Worm (Caenorhabditis elegans) whole organism, early embryonic: Measurements from ENCODE around the gene T16G1.3.

ENCODE experiments used
- B0310.2 ChIP-seq: sonication (generic microtip); optimal IDR thresholded peaks from 2 replicates; lab custom pipeline; 2016; ENCODE audit warnings: mild to moderate bottlenecking, missing genetic modification characterization, missing compliant biosample characterization
- F13C5.2 ChIP-seq: sonication (generic microtip); optimal IDR thresholded peaks from 2 replicates; lab custom pipeline; 2017; ENCODE audit warnings: mild to moderate bottlenecking, missing genetic modification characterization, inconsistent platforms, missing compliant biosample characterization
- aly-1 ChIP-seq: sonication (generic microtip); optimal IDR thresholded peaks from 2 replicates; lab custom pipeline; 2016; ENCODE audit warnings: missing genetic modification characterization, missing compliant biosample characterization
- ama-1 ChIP-seq: fragments of 150-350 bp; optimal IDR thresholded peaks from 2 replicates; lab custom pipeline; 2014
- ceh-13 ChIP-seq: fragments of 200-800 bp; sonication (Bioruptor generic); optimal IDR thresholded peaks from 2 replicates; lab custom pipeline; 2018; ENCODE audit warnings: mild to moderate bottlenecking, missing genetic modification characterization, missing compliant biosample characterization
- ceh-36 ChIP-seq: sonication (generic microtip); optimal IDR thresholded peaks from 2 replicates; lab custom pipeline; 2016; ENCODE audit warnings: missing genetic modification characterization, inconsistent platforms, missing compliant biosample characterization
- ets-7 ChIP-seq: sonication (generic microtip); optimal IDR thresholded peaks from 2 replicates; lab custom pipeline; 2016; ENCODE audit warnings: missing genotype, missing genetic modification characterization, missing compliant biosample characterization
- flt-1 ChIP-seq: fragments of 200-800 bp; sonication (Bioruptor generic); IDR thresholded peaks from 2 replicates; pipeline ENCODE4 v1.3.6; 2022; ENCODE audit warnings: missing genetic modification characterization, missing compliant biosample characterization
- hmbx-1 ChIP-seq: sonication (generic microtip); optimal IDR thresholded peaks from 2 replicates; lab custom pipeline; 2016; ENCODE audit warnings: mild to moderate bottlenecking, missing genetic modification characterization, missing compliant biosample characterization
- hmg-4 ChIP-seq: fragments of 200-800 bp; sonication (Bioruptor generic); optimal IDR thresholded peaks from 2 replicates; lab custom pipeline; 2018; ENCODE audit warnings: mild to moderate bottlenecking, missing genetic modification characterization, missing compliant biosample characterization
- hnd-1 ChIP-seq: sonication (generic microtip); optimal IDR thresholded peaks from 2 replicates; lab custom pipeline; 2016; ENCODE audit warnings: missing genetic modification characterization, missing compliant biosample characterization
- pes-1 ChIP-seq: fragments of 200-800 bp; sonication (Bioruptor generic); IDR thresholded peaks from 2 replicates; pipeline ENCODE4 v1.3.6; 2022; ENCODE audit warnings: missing genetic modification reagents, missing genetic modification characterization, missing compliant biosample characterization
- scrt-1 ChIP-seq: fragments of 200-800 bp; sonication (Bioruptor generic); IDR thresholded peaks from 2 replicates; pipeline ENCODE4 v1.3.6; 2022; ENCODE audit warnings: missing genetic modification characterization, missing compliant biosample characterization
- sea-1 ChIP-seq: fragments of 200-800 bp; sonication (Bioruptor generic); conservative IDR thresholded peaks from 2 replicates; pipeline ENCODE4 v1.3.6; 2022; ENCODE audit warnings: missing genetic modification characterization, missing compliant biosample characterization
- tbx-11 ChIP-seq: fragments of 200-800 bp; sonication (Bioruptor generic); IDR thresholded peaks from 2 replicates; pipeline ENCODE4 v1.3.6; 2022; ENCODE audit warnings: missing genetic modification characterization, missing compliant biosample characterization
- tbx-37 ChIP-seq: fragments of 200-800 bp; sonication (Bioruptor generic); conservative IDR thresholded peaks from 2 replicates; pipeline ENCODE4 v1.3.6; 2022; ENCODE audit warnings: missing genetic modification reagents, missing genetic modification characterization, missing compliant biosample characterization
- tra-4 ChIP-seq: sonication (generic microtip); optimal IDR thresholded peaks from 2 replicates; lab custom pipeline; 2017; ENCODE audit warnings: missing genetic modification characterization, missing compliant biosample characterization

The T16G1.3 gene

ce11 chrV:12896850-12897249 lies 47.3 kb downstream of the T16G1.3 start:
- TF ChIP-seq scrt-1 (GFP tag; lab: Robert Waterston, UW) (no peak), flt-1 (GFP tag; lab: Robert Waterston, UW) (no peak), tbx-11 (GFP tag; lab: Robert Waterston, UW) (no peak), F13C5.2 (tag; lab: Kevin White, UChicago) (no peak), ceh-36 (no peak), ama-1 (lab: Kevin White, UChicago) (no peak), pes-1 (GFP tag; lab: Robert Waterston, UW) (no peak), ceh-13 (GFP tag; lab: Kevin White, UChicago) (no peak), ets-7 (tag; lab: Kevin White, UChicago) (no peak), tbx-37 (no peak), tra-4 (tag; lab: Kevin White, UChicago) (no peak), hmbx-1 (tag; lab: Kevin White, UChicago) (no peak), hmg-4 (GFP tag; lab: Kevin White, UChicago) (no peak), B0310.2 (tag; lab: Kevin White, UChicago) (no peak), hnd-1 (no peak), sea-1 (GFP tag; lab: Robert Waterston, UW) (no peak), aly-1 (no peak)

DNA sequence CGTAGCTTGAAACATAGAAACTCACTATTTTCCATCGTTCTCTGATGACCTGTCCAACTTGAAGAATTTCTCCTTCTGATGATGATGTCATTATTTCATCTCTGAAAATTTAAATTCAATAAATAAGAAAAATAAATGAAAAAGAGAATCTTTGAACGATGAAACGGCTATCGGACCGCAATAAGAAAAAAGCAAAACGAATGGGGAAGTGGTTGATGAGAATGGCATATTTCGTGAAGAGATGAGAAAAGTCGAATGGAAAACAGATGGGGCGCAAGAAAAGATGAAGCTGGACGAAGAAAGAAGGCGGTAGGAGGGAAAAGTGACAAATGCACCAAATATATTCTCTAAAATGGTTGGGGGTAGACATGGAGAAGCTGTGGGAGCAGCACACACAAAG lies 48.4 kb downstream of the T16G1.3 start, which contains the start of gene ttbk-7:
TSS of gene ttbk-7 (minus strand) at position 101 of the 400 bp plus-strand sequence.
- TF ChIP-seq tbx-37 (no peak), ceh-13 (GFP tag; lab: Kevin White, UChicago) (no peak), ama-1 (lab: Kevin White, UChicago) (no peak), F13C5.2 (tag; lab: Kevin White, UChicago) (no peak)
